Fruit fly (Drosophila melanogaster) whole organism, embryonic: ENCODE measurements around the gene CG10638.
A peak's percentile ranks its signal among the peaks of the same experiment; 100 is the strongest.

Experiments
- Asciz ChIP-seq: fragments of 200-800 bp; sonication (Bioruptor generic); optimal IDR thresholded peaks from 2 replicates; lab custom pipeline; 2017; ENCODE audit warnings: missing biosample characterization, mild to moderate bottlenecking, missing genetic modification characterization, missing genetic modification reagents
- CG10147 ChIP-seq: fragments of 200-800 bp; sonication (Bioruptor generic); optimal IDR thresholded peaks from 2 replicates; lab custom pipeline; 2019; ENCODE audit warnings: missing biosample characterization, mild to moderate bottlenecking, missing genetic modification characterization, moderate library complexity
- CG10654 ChIP-seq: fragments of 200-800 bp; sonication (Bioruptor generic); optimal IDR thresholded peaks from 2 replicates; lab custom pipeline; 2016; ENCODE audit warnings: missing biosample characterization, missing genetic modification characterization
- CG13287 ChIP-seq: fragments of 200-800 bp; sonication (Bioruptor generic); IDR thresholded peaks from 2 replicates; pipeline ENCODE4 v1.3.6; 2022; ENCODE audit warnings: missing biosample characterization, missing genetic modification characterization; ENCODE audit not compliant: partially characterized antibody
- CG13624 ChIP-seq: fragments of 200-800 bp; sonication (Bioruptor generic); optimal IDR thresholded peaks from 2 replicates; lab custom pipeline; 2016; ENCODE audit warnings: missing biosample characterization, missing genetic modification characterization
- CG1529 ChIP-seq: fragments of 200-800 bp; sonication (Bioruptor generic); optimal IDR thresholded peaks from 3 replicates; lab custom pipeline; 2018; ENCODE audit warnings: missing biosample characterization, missing genetic modification characterization
- CG15514 ChIP-seq: fragments of 200-800 bp; sonication (Bioruptor generic); optimal IDR thresholded peaks from 3 replicates; lab custom pipeline; 2017; ENCODE audit warnings: missing biosample characterization, missing genetic modification characterization, mild to moderate bottlenecking, moderate library complexity, missing genetic modification reagents
- CG16813 ChIP-seq: fragments of 200-800 bp; sonication (Bioruptor generic); IDR thresholded peaks from 3 replicates; pipeline ENCODE4 v1.3.6; 2022; ENCODE audit warnings: missing biosample characterization, missing genetic modification characterization; ENCODE audit not compliant: partially characterized antibody
- CG17328 ChIP-seq: fragments of 200-800 bp; sonication (Bioruptor generic); IDR thresholded peaks from 2 replicates; pipeline ENCODE4 v1.3.6; 2022; ENCODE audit warnings: missing biosample characterization, missing genetic modification characterization
- CG17829 ChIP-seq: fragments of 200-800 bp; optimal IDR thresholded peaks from 2 replicates; lab custom pipeline; 2019; ENCODE audit warnings: missing biosample characterization, mild to moderate bottlenecking, missing genetic modification characterization, moderate library complexity
- CG18599 ChIP-seq: fragments of 200-800 bp; sonication (Bioruptor generic); optimal IDR thresholded peaks from 3 replicates; lab custom pipeline; 2017; ENCODE audit warnings: missing biosample characterization, missing genetic modification characterization, mild to moderate bottlenecking, moderate library complexity, missing genetic modification reagents
- CG31441 ChIP-seq: fragments of 200-800 bp; sonication (Bioruptor generic); IDR thresholded peaks from 2 replicates; pipeline ENCODE4 v1.3.6; 2022; ENCODE audit warnings: missing biosample characterization, missing genetic modification characterization
- CG34422 ChIP-seq: fragments of 200-800 bp; sonication (Bioruptor generic); IDR thresholded peaks from 3 replicates; pipeline ENCODE4 v1.3.6; 2022; ENCODE audit warnings: missing biosample characterization, missing genetic modification characterization
- CG6854 ChIP-seq: fragments of 200-800 bp; sonication (Bioruptor generic); optimal IDR thresholded peaks from 3 replicates; lab custom pipeline; 2017; ENCODE audit warnings: missing biosample characterization, mild to moderate bottlenecking, missing genetic modification characterization
- CG8388 ChIP-seq: fragments of 200-800 bp; sonication (Bioruptor generic); optimal IDR thresholded peaks from 2 replicates; lab custom pipeline; 2019; ENCODE audit warnings: missing biosample characterization, mild to moderate bottlenecking, missing genetic modification characterization, moderate library complexity
- Dp ChIP-seq: fragments of 200-800 bp; sonication (Bioruptor generic); optimal IDR thresholded peaks from 2 replicates; lab custom pipeline; 2018; ENCODE audit warnings: missing biosample characterization, mild to moderate bottlenecking, missing genetic modification characterization, moderate library complexity
- E2f2 ChIP-seq: fragments of 200-800 bp; sonication (Bioruptor generic); IDR thresholded peaks from 2 replicates; pipeline ENCODE4 v1.3.6; 2022; ENCODE audit warnings: missing biosample characterization, missing genetic modification characterization
- HHEX ChIP-seq: fragments of 200-800 bp; sonication (Bioruptor generic); optimal IDR thresholded peaks from 3 replicates; lab custom pipeline; 2017; ENCODE audit warnings: missing biosample characterization, mild to moderate bottlenecking, missing genetic modification characterization, missing genetic modification reagents
- HmgZ ChIP-seq: fragments of 200-800 bp; sonication (Bioruptor generic); optimal IDR thresholded peaks from 2 replicates; lab custom pipeline; 2018; ENCODE audit warnings: missing biosample characterization, mild to moderate bottlenecking, missing genetic modification characterization
- Hr51 ChIP-seq, 2 experiments: fragments of 200-800 bp; sonication (Bioruptor generic); optimal IDR thresholded peaks; 2 replicates in 1 of 2; 3 replicates in 1 of 2; lab custom pipeline; 2016 to 2018; ENCODE audit warnings: missing biosample characterization in 2 of 2, missing genetic modification characterization in 2 of 2, mild to moderate bottlenecking in 1 of 2, moderate library complexity in 1 of 2
- Lpt ChIP-seq: fragments of >200 bp; optimal IDR thresholded peaks from 2 replicates; lab custom pipeline; 2018; ENCODE audit warnings: missing biosample characterization, missing genetic modification characterization
- MBD-R2 ChIP-seq: fragments of 200-800 bp; sonication (Bioruptor generic); IDR thresholded peaks from 2 replicates; pipeline ENCODE4 v1.3.6; 2022; ENCODE audit warnings: missing biosample characterization, missing genetic modification characterization
- MESR4 ChIP-seq: fragments of 200-800 bp; sonication (Bioruptor generic); optimal IDR thresholded peaks from 2 replicates; lab custom pipeline; 2018; ENCODE audit warnings: missing biosample characterization, mild to moderate bottlenecking, missing genetic modification characterization, moderate library complexity
- Myb ChIP-seq: fragments of 200-800 bp; sonication (Bioruptor generic); optimal IDR thresholded peaks from 2 replicates; lab custom pipeline; 2016; ENCODE audit warnings: missing biosample characterization, missing genetic modification characterization
- PHDP ChIP-seq: fragments of 200-800 bp; sonication (Bioruptor generic); optimal IDR thresholded peaks from 3 replicates; lab custom pipeline; 2018; ENCODE audit warnings: missing biosample characterization, mild to moderate bottlenecking, missing genetic modification characterization, moderate library complexity
- Ssrp ChIP-seq: fragments of 200-800 bp; sonication (Bioruptor generic); optimal IDR thresholded peaks from 2 replicates; lab custom pipeline; 2018; ENCODE audit warnings: missing biosample characterization, mild to moderate bottlenecking, missing genetic modification characterization, moderate library complexity
- Xbp1 ChIP-seq: fragments of 200-800 bp; sonication (Bioruptor generic); optimal IDR thresholded peaks from 3 replicates; lab custom pipeline; 2016; ENCODE audit warnings: missing biosample characterization, mild to moderate bottlenecking, missing genetic modification characterization
- amos ChIP-seq: fragments of 200-800 bp; sonication (Bioruptor generic); IDR thresholded peaks from 2 replicates; pipeline ENCODE4 v1.3.6; 2022; ENCODE audit warnings: missing biosample characterization, missing genetic modification characterization; ENCODE audit not compliant: partially characterized antibody
- chinmo ChIP-seq: fragments of 200-800 bp; sonication (Bioruptor generic); IDR thresholded peaks from 4 replicates; pipeline ENCODE4 v1.3.6; 2022; ENCODE audit warnings: missing biosample characterization, missing genetic modification characterization; ENCODE audit not compliant: partially characterized antibody
- dmrt11E ChIP-seq: fragments of 200-800 bp; sonication (Bioruptor generic); optimal IDR thresholded peaks from 3 replicates; lab custom pipeline; 2018; ENCODE audit warnings: missing biosample characterization, mild to moderate bottlenecking, missing genetic modification characterization, moderate library complexity
- dmrt99B ChIP-seq: fragments of 200-800 bp; sonication (Bioruptor generic); optimal IDR thresholded peaks from 2 replicates; lab custom pipeline; 2018; ENCODE audit warnings: missing biosample characterization, mild to moderate bottlenecking, missing genetic modification characterization, moderate library complexity
- ems ChIP-seq: fragments of 200-800 bp; sonication (Bioruptor generic); optimal IDR thresholded peaks from 3 replicates; lab custom pipeline; 2016; ENCODE audit warnings: missing biosample characterization, missing genetic modification characterization
- gcm2 ChIP-seq: fragments of 200-800 bp; sonication (Bioruptor generic); optimal IDR thresholded peaks from 2 replicates; lab custom pipeline; 2016; ENCODE audit warnings: missing biosample characterization, missing genetic modification characterization
- gfzf ChIP-seq: fragments of 200-800 bp; sonication (Bioruptor generic); optimal IDR thresholded peaks from 2 replicates; lab custom pipeline; 2016; ENCODE audit warnings: missing biosample characterization, mild to moderate bottlenecking, missing genetic modification characterization, moderate library complexity
- grau ChIP-seq: fragments of 200-800 bp; optimal IDR thresholded peaks from 3 replicates; lab custom pipeline; 2019; ENCODE audit warnings: missing biosample characterization, mild to moderate bottlenecking, missing genetic modification characterization, moderate library complexity
- grn ChIP-seq: fragments of 200-800 bp; sonication (Bioruptor generic); optimal IDR thresholded peaks from 3 replicates; lab custom pipeline; 2017; ENCODE audit warnings: missing biosample characterization, missing genetic modification characterization
- her ChIP-seq: fragments of 200-800 bp; sonication (Bioruptor generic); optimal IDR thresholded peaks from 2 replicates; lab custom pipeline; 2016; ENCODE audit warnings: missing biosample characterization, missing genetic modification characterization
- hkb ChIP-seq, 2 experiments: fragments of 200-800 bp in 1 of 2; fragments of >200 bp in 1 of 2; sonication (Bioruptor generic) in 1 of 2; IDR thresholded peaks in 1 of 2; optimal IDR thresholded peaks in 1 of 2; 2 replicates each; pipeline versions ENCODE4 v1.3.6 to Lab custom; 2017 to 2022; ENCODE audit warnings: missing biosample characterization in 1 of 2, missing genetic modification characterization in 1 of 2
- kah ChIP-seq: fragments of 200-800 bp; sonication (Bioruptor generic); optimal IDR thresholded peaks from 2 replicates; lab custom pipeline; 2018; ENCODE audit warnings: missing biosample characterization, mild to moderate bottlenecking, missing genetic modification characterization
- nerfin-2 ChIP-seq: fragments of 200-800 bp; sonication (Bioruptor generic); IDR thresholded peaks from 2 replicates; pipeline ENCODE4 v1.3.6; 2022; ENCODE audit warnings: missing biosample characterization, missing genetic modification characterization; ENCODE audit not compliant: partially characterized antibody
- oc ChIP-seq: fragments of 200-800 bp; sonication (Bioruptor generic); optimal IDR thresholded peaks from 2 replicates; lab custom pipeline; 2018; ENCODE audit warnings: missing biosample characterization, mild to moderate bottlenecking, missing genetic modification characterization, moderate library complexity
- odd ChIP-seq: fragments of 200-800 bp; sonication (Bioruptor generic); optimal IDR thresholded peaks from 2 replicates; lab custom pipeline; 2017; ENCODE audit warnings: missing biosample characterization, mild to moderate bottlenecking, missing genetic modification characterization
- pum ChIP-seq: fragments of 200-800 bp; sonication (Bioruptor generic); optimal IDR thresholded peaks from 2 replicates; lab custom pipeline; 2016; ENCODE audit warnings: missing biosample characterization, missing genetic modification characterization
- pzg ChIP-seq: fragments of 200-800 bp; sonication (Bioruptor generic); optimal IDR thresholded peaks from 3 replicates; lab custom pipeline; 2018; ENCODE audit warnings: missing biosample characterization, mild to moderate bottlenecking, missing genetic modification characterization, moderate library complexity
- row ChIP-seq: fragments of 200-800 bp; sonication (Bioruptor generic); IDR thresholded peaks from 3 replicates; pipeline ENCODE4 v1.3.6; 2022; ENCODE audit warnings: missing biosample characterization, missing genetic modification characterization
- sens ChIP-seq: fragments of 200-800 bp; sonication (Bioruptor generic); peaks from one replicate; lab custom pipeline; 2016; ENCODE audit warnings: missing biosample characterization, missing genetic modification characterization
- tll ChIP-seq, 2 experiments: fragments of 200-800 bp in 1 of 2; fragments of >200 bp in 1 of 2; sonication (Bioruptor generic) in 1 of 2; optimal IDR thresholded peaks; 2 replicates each; lab custom pipeline; 2017 to 2019; ENCODE audit warnings: missing biosample characterization in 2 of 2, missing genetic modification characterization in 2 of 2, mild to moderate bottlenecking in 1 of 2, moderate library complexity in 1 of 2
- trem ChIP-seq: fragments of 200-800 bp; optimal IDR thresholded peaks from 3 replicates; lab custom pipeline; 2019; ENCODE audit warnings: missing biosample characterization, mild to moderate bottlenecking, missing genetic modification characterization, moderate library complexity

Gene CG10638

dm6 chr3L:12534318-12534717 is 33.2 kb upstream of the CG10638 start, which contains the start of gene Pmm2:
Gene Pmm2, plus strand, starts transcription at chr3L:12534590.
- TF ChIP-seq CG6854 (GFP tag; lab: Kevin White, UChicago) (no peak), chinmo (GFP tag; lab: Robert Waterston, UW) (peak; percentile 96), Asciz (GFP tag; lab: Kevin White, UChicago) (no peak), gfzf (GFP tag; lab: Kevin White, UChicago) (peak; percentile 71), CG17829 (tag; lab: Kevin White, UChicago) (no peak), PHDP (tag; lab: Kevin White, UChicago) (no peak), HmgZ (tag; lab: Kevin White, UChicago) (no peak), pum (no peak), MESR4 (GFP tag; lab: Kevin White, UChicago) (peak; percentile 46), pzg (GFP tag; lab: Kevin White, UChicago) (peak; percentile 36), ems (GFP tag; lab: Kevin White, UChicago) (no peak), odd (GFP tag; lab: Kevin White, UChicago) (no peak), row (GFP tag; lab: Robert Waterston, UW) (peak; percentile 23; the same call in 1 of the 3 replicates), CG1529 (GFP tag; lab: Kevin White, UChicago) (no peak), CG34422 (GFP tag; lab: Robert Waterston, UW) (peak; percentile 56; the same call in 1 of the 3 replicates), CG17328 (GFP tag; lab: Robert Waterston, UW) (0 out of 2 replicates have a peak, but pooled peaks have one; percentile 10), tll (GFP tag; optimal IDR thresholded peaks at IDR 0.05; lab: Kevin White, UChicago) (no peak), CG10147 (no peak), CG13624 (GFP tag; lab: Kevin White, UChicago) (no peak), trem (peak; percentile 3), oc (tag; lab: Kevin White, UChicago) (no peak), Myb (GFP tag; lab: Kevin White, UChicago) (peak; percentile 15), grau (tag; lab: Kevin White, UChicago) (peak; percentile 19), hkb (optimal IDR thresholded peaks at IDR 0.05; lab: Kevin White, UChicago) (no peak), hkb (GFP tag; IDR thresholded peaks at IDR 0.05; lab: Robert Waterston, UW) (0 out of 2 replicates have a peak, but pooled peaks have one; percentile 7), CG13287 (GFP tag; lab: Robert Waterston, UW) (peak; percentile 41), dmrt99B (tag; lab: Kevin White, UChicago) (no peak), kah (GFP tag; lab: Kevin White, UChicago) (peak; percentile 25), dmrt11E (tag; lab: Kevin White, UChicago) (no peak), CG10654 (GFP tag; lab: Kevin White, UChicago) (no peak), nerfin-2 (GFP tag; lab: Robert Waterston, UW) (0 out of 2 replicates have a peak, but pooled peaks have one; percentile 18), Hr51 (GFP tag; optimal IDR thresholded peaks at IDR 0.05; lab: Kevin White, UChicago) (no peak), HHEX (GFP tag; lab: Kevin White, UChicago) (no peak), Xbp1 (peak; percentile 15), her (peak; percentile 99), grn (GFP tag; lab: Kevin White, UChicago) (peak; percentile 75), gcm2 (GFP tag; lab: Kevin White, UChicago) (no peak), CG15514 (GFP tag; lab: Kevin White, UChicago) (peak; percentile 99), Dp (GFP tag; lab: Kevin White, UChicago) (peak; percentile 26), MBD-R2 (GFP tag; lab: Robert Waterston, UW) (peak; percentile 42; the same call in 1 of the 2 replicates), E2f2 (GFP tag; lab: Robert Waterston, UW) (peak; percentile 63), sens (GFP tag; lab: Kevin White, UChicago) (peak; percentile 57), CG8388 (no peak), Lpt (GFP tag; lab: Kevin White, UChicago) (no peak), Ssrp (no peak), amos (GFP tag; lab: Robert Waterston, UW) (peak; percentile 24; the same call in 1 of the 2 replicates), CG31441 (GFP tag; lab: Robert Waterston, UW) (no peak), CG18599 (GFP tag; lab: Kevin White, UChicago) (no peak), CG16813 (no peak; the same call in 2 of the 3 replicates)
